Fruit fly (Drosophila melanogaster) whole organism, embryonic: ENCODE measurements around the gene Eig71Ej.

Source experiments
- Ada2b ChIP-seq: fragments of 200-800 bp; sonication (Bioruptor generic); IDR thresholded peaks from 2 replicates; pipeline ENCODE4 v1.3.6; 2022; ENCODE audit warnings: missing biosample characterization, missing genetic modification characterization
- CG10321 ChIP-seq: fragments of 200-800 bp; sonication (Bioruptor generic); IDR thresholded peaks from 2 replicates; pipeline ENCODE4 v1.3.6; 2022; ENCODE audit warnings: missing biosample characterization, missing genetic modification characterization
- CG10654 ChIP-seq: fragments of 200-800 bp; sonication (Bioruptor generic); optimal IDR thresholded peaks from 2 replicates; lab custom pipeline; 2016; ENCODE audit warnings: missing biosample characterization, missing genetic modification characterization
- CG11560 ChIP-seq: fragments of 200-800 bp; sonication (Bioruptor generic); IDR thresholded peaks from 3 replicates; pipeline ENCODE4 v1.3.6; 2022; ENCODE audit warnings: missing biosample characterization, missing genetic modification characterization
- CG13287 ChIP-seq: fragments of 200-800 bp; sonication (Bioruptor generic); IDR thresholded peaks from 2 replicates; pipeline ENCODE4 v1.3.6; 2022; ENCODE audit warnings: missing biosample characterization, missing genetic modification characterization; ENCODE audit not compliant: partially characterized antibody
- CG15479 ChIP-seq: fragments of 200-800 bp; sonication (Bioruptor generic); optimal IDR thresholded peaks from 3 replicates; lab custom pipeline; 2019; ENCODE audit warnings: missing biosample characterization, mild to moderate bottlenecking, missing genetic modification characterization, moderate library complexity
- CG17186 ChIP-seq: fragments of 200-800 bp; sonication (Bioruptor generic); optimal IDR thresholded peaks from 3 replicates; lab custom pipeline; 2017; ENCODE audit warnings: missing biosample characterization, missing genetic modification reagents, missing genetic modification characterization
- CG18011 ChIP-seq: fragments of 200-800 bp; sonication (Bioruptor generic); optimal IDR thresholded peaks from 2 replicates; lab custom pipeline; 2017; ENCODE audit warnings: missing biosample characterization, missing genetic modification characterization, mild to moderate bottlenecking, moderate library complexity, missing genotype
- CG2678 ChIP-seq: fragments of 200-800 bp; sonication (Bioruptor generic); optimal IDR thresholded peaks from 3 replicates; lab custom pipeline; 2019; ENCODE audit warnings: missing biosample characterization, mild to moderate bottlenecking, missing genetic modification characterization, moderate library complexity
- CG34422 ChIP-seq: fragments of 200-800 bp; sonication (Bioruptor generic); IDR thresholded peaks from 3 replicates; pipeline ENCODE4 v1.3.6; 2022; ENCODE audit warnings: missing biosample characterization, missing genetic modification characterization
- CG7556 ChIP-seq: fragments of 200-800 bp; sonication (Bioruptor generic); optimal IDR thresholded peaks from 2 replicates; lab custom pipeline; 2017; ENCODE audit warnings: missing biosample characterization, mild to moderate bottlenecking, missing genetic modification characterization
- CG8944 ChIP-seq: fragments of 200-800 bp; sonication (Bioruptor generic); optimal IDR thresholded peaks from 3 replicates; lab custom pipeline; 2016; ENCODE audit warnings: missing biosample characterization, missing genetic modification characterization
- CG9437 ChIP-seq: fragments of 200-800 bp; sonication (Bioruptor generic); optimal IDR thresholded peaks from 2 replicates; lab custom pipeline; 2018; ENCODE audit warnings: missing biosample characterization, mild to moderate bottlenecking, missing genetic modification characterization
- CG9797 ChIP-seq: fragments of 200-800 bp; sonication (Bioruptor generic); optimal IDR thresholded peaks from 3 replicates; lab custom pipeline; 2018; ENCODE audit warnings: missing biosample characterization, mild to moderate bottlenecking, missing genetic modification characterization
- CG9817 ChIP-seq: fragments of 200-800 bp; sonication (Bioruptor generic); optimal IDR thresholded peaks from 2 replicates; lab custom pipeline; 2018; ENCODE audit warnings: missing biosample characterization, mild to moderate bottlenecking, missing genetic modification characterization, moderate library complexity
- CHES-1-like ChIP-seq: fragments of 200-800 bp; sonication (Bioruptor generic); optimal IDR thresholded peaks from 2 replicates; lab custom pipeline; 2016; ENCODE audit warnings: missing biosample characterization, missing genetic modification characterization
- Chrac-16 ChIP-seq: fragments of 200-800 bp; sonication (Bioruptor generic); optimal IDR thresholded peaks from 3 replicates; lab custom pipeline; 2016; ENCODE audit warnings: missing biosample characterization, missing genetic modification characterization
- Dfd ChIP-seq, 2 experiments: fragments of >200 bp; optimal IDR thresholded peaks; 2 replicates each; lab custom pipeline; 2017; ENCODE audit warnings: missing biosample characterization in 2 of 2, missing genetic modification characterization in 2 of 2
- Dref ChIP-seq: fragments of 200-800 bp; sonication (Bioruptor generic); IDR thresholded peaks from 2 replicates; pipeline ENCODE4 v1.3.6; 2022; ENCODE audit warnings: missing biosample characterization, missing genetic modification characterization
- E2f1 ChIP-seq: fragments of 200-800 bp; sonication (Bioruptor generic); IDR thresholded peaks from 2 replicates; pipeline ENCODE4 v1.3.6; 2022; ENCODE audit warnings: missing biosample characterization, missing genetic modification characterization
- ERR ChIP-seq: fragments of 200-800 bp; sonication (Bioruptor generic); optimal IDR thresholded peaks from 2 replicates; lab custom pipeline; 2016; ENCODE audit warnings: missing biosample characterization, missing genetic modification characterization
- Fer1 ChIP-seq: fragments of 200-800 bp; sonication (Bioruptor generic); optimal IDR thresholded peaks from 2 replicates; lab custom pipeline; 2017; ENCODE audit warnings: missing biosample characterization, mild to moderate bottlenecking, missing genetic modification characterization
- GATAe ChIP-seq: fragments of 200-800 bp; sonication (Bioruptor generic); conservative IDR thresholded peaks from 2 replicates; pipeline ENCODE4 v1.3.6; 2022; ENCODE audit warnings: missing biosample characterization, missing genetic modification characterization
- HLH3B ChIP-seq: fragments of 200-800 bp; sonication (Bioruptor generic); IDR thresholded peaks from 2 replicates; pipeline ENCODE4 v1.3.6; 2022; ENCODE audit warnings: missing biosample characterization, missing genetic modification characterization
- Hmx ChIP-seq: fragments of 200-800 bp; sonication (Bioruptor generic); optimal IDR thresholded peaks from 2 replicates; lab custom pipeline; 2016; ENCODE audit warnings: missing biosample characterization, missing genetic modification characterization
- NC2β ChIP-seq: fragments of 200-800 bp; sonication (Bioruptor generic); optimal IDR thresholded peaks from 2 replicates; lab custom pipeline; 2016; ENCODE audit warnings: missing biosample characterization, missing genetic modification characterization
- Neu2 ChIP-seq: fragments of 200-800 bp; sonication (Bioruptor generic); optimal IDR thresholded peaks from 3 replicates; lab custom pipeline; 2016; ENCODE audit warnings: missing biosample characterization, missing genetic modification characterization, borderline replicate concordance
- Pdp1 ChIP-seq, 2 experiments: fragments of 200-800 bp; sonication (Bioruptor generic); optimal IDR thresholded peaks; 3 replicates each; lab custom pipeline; 2016; ENCODE audit warnings: missing biosample characterization in 2 of 2, missing genetic modification characterization in 2 of 2, mild to moderate bottlenecking in 1 of 2, moderate library complexity in 1 of 2
- Spps ChIP-seq: fragments of 200-800 bp; sonication (Bioruptor generic); optimal IDR thresholded peaks from 2 replicates; lab custom pipeline; 2018; ENCODE audit warnings: missing biosample characterization, mild to moderate bottlenecking, missing genetic modification characterization
- Sry-β ChIP-seq: fragments of 200-800 bp; sonication (Bioruptor generic); optimal IDR thresholded peaks from 2 replicates; lab custom pipeline; 2018; ENCODE audit warnings: missing biosample characterization, mild to moderate bottlenecking, missing genetic modification characterization, moderate library complexity
- aop ChIP-seq: fragments of 200-800 bp; sonication (Bioruptor generic); IDR thresholded peaks from 2 replicates; pipeline ENCODE4 v1.3.6; 2022; ENCODE audit warnings: missing biosample characterization, missing genetic modification characterization
- cwo ChIP-seq: fragments of 200-800 bp; sonication (Bioruptor generic); optimal IDR thresholded peaks from 3 replicates; lab custom pipeline; 2017; ENCODE audit warnings: missing biosample characterization, missing genetic modification characterization, mild to moderate bottlenecking, moderate library complexity, missing genetic modification reagents
- disco-r ChIP-seq: fragments of 200-800 bp; sonication (Bioruptor generic); optimal IDR thresholded peaks from 2 replicates; lab custom pipeline; 2016; ENCODE audit warnings: missing biosample characterization, missing genetic modification characterization
- exex ChIP-seq: fragments of 200-800 bp; sonication (Bioruptor generic); optimal IDR thresholded peaks from 4 replicates; lab custom pipeline; 2018; ENCODE audit warnings: missing biosample characterization, mild to moderate bottlenecking, missing genetic modification characterization, moderate library complexity
- grn ChIP-seq: fragments of 200-800 bp; sonication (Bioruptor generic); optimal IDR thresholded peaks from 3 replicates; lab custom pipeline; 2017; ENCODE audit warnings: missing biosample characterization, missing genetic modification characterization
- her ChIP-seq: fragments of 200-800 bp; sonication (Bioruptor generic); optimal IDR thresholded peaks from 2 replicates; lab custom pipeline; 2016; ENCODE audit warnings: missing biosample characterization, missing genetic modification characterization
- hth ChIP-seq: fragments of >200 bp; optimal IDR thresholded peaks from 2 replicates; lab custom pipeline; 2017; ENCODE audit warnings: inconsistent platforms
- kah ChIP-seq: fragments of 200-800 bp; sonication (Bioruptor generic); optimal IDR thresholded peaks from 2 replicates; lab custom pipeline; 2018; ENCODE audit warnings: missing biosample characterization, mild to moderate bottlenecking, missing genetic modification characterization
- onecut ChIP-seq: fragments of 200-800 bp; sonication (Bioruptor generic); IDR thresholded peaks from 2 replicates; pipeline ENCODE4 v1.3.6; 2022; ENCODE audit warnings: missing biosample characterization, missing genetic modification characterization
- p53 ChIP-seq: fragments of 200-800 bp; sonication (Bioruptor generic); optimal IDR thresholded peaks from 2 replicates; lab custom pipeline; 2016; ENCODE audit warnings: missing biosample characterization, missing genetic modification characterization
- pfk ChIP-seq: fragments of 200-800 bp; sonication (Bioruptor generic); optimal IDR thresholded peaks from 2 replicates; lab custom pipeline; 2018; ENCODE audit warnings: missing biosample characterization, mild to moderate bottlenecking, missing genetic modification characterization, moderate library complexity
- phol ChIP-seq: fragments of 200-800 bp; sonication (Bioruptor generic); optimal IDR thresholded peaks from 3 replicates; lab custom pipeline; 2018; ENCODE audit warnings: missing biosample characterization, mild to moderate bottlenecking, missing genetic modification characterization, moderate library complexity
- pros ChIP-seq: fragments of 200-800 bp; sonication (Bioruptor generic); optimal IDR thresholded peaks from 3 replicates; lab custom pipeline; 2019; ENCODE audit warnings: missing biosample characterization, mild to moderate bottlenecking, missing genetic modification characterization, moderate library complexity
- pum ChIP-seq: fragments of 200-800 bp; sonication (Bioruptor generic); optimal IDR thresholded peaks from 2 replicates; lab custom pipeline; 2016; ENCODE audit warnings: missing biosample characterization, missing genetic modification characterization
- pzg ChIP-seq: fragments of 200-800 bp; sonication (Bioruptor generic); optimal IDR thresholded peaks from 3 replicates; lab custom pipeline; 2018; ENCODE audit warnings: missing biosample characterization, mild to moderate bottlenecking, missing genetic modification characterization, moderate library complexity
- row ChIP-seq: fragments of 200-800 bp; sonication (Bioruptor generic); IDR thresholded peaks from 3 replicates; pipeline ENCODE4 v1.3.6; 2022; ENCODE audit warnings: missing biosample characterization, missing genetic modification characterization
- sob ChIP-seq: fragments of 200-800 bp; sonication (Bioruptor generic); IDR thresholded peaks from 2 replicates; pipeline ENCODE4 v1.3.6; 2022; ENCODE audit warnings: missing biosample characterization, missing genetic modification characterization
- tgo ChIP-seq: fragments of 200-800 bp; sonication (Bioruptor generic); IDR thresholded peaks from 3 replicates; pipeline ENCODE4 v1.3.6; 2022; ENCODE audit warnings: missing biosample characterization, missing genetic modification characterization
- tio ChIP-seq: fragments of 200-800 bp; sonication (Bioruptor generic); optimal IDR thresholded peaks from 2 replicates; lab custom pipeline; 2017; ENCODE audit warnings: missing biosample characterization, missing genetic modification characterization, inconsistent platforms
- zen ChIP-seq: fragments of 200-800 bp; sonication (Bioruptor generic); optimal IDR thresholded peaks from 3 replicates; lab custom pipeline; 2018; ENCODE audit warnings: missing biosample characterization, mild to moderate bottlenecking, missing genetic modification characterization, moderate library complexity
- zf30C ChIP-seq: fragments of 200-800 bp; sonication (Bioruptor generic); optimal IDR thresholded peaks from 3 replicates; lab custom pipeline; 2018; ENCODE audit warnings: missing biosample characterization, mild to moderate bottlenecking, missing genetic modification characterization

Eig71Ej gene

DNA sequence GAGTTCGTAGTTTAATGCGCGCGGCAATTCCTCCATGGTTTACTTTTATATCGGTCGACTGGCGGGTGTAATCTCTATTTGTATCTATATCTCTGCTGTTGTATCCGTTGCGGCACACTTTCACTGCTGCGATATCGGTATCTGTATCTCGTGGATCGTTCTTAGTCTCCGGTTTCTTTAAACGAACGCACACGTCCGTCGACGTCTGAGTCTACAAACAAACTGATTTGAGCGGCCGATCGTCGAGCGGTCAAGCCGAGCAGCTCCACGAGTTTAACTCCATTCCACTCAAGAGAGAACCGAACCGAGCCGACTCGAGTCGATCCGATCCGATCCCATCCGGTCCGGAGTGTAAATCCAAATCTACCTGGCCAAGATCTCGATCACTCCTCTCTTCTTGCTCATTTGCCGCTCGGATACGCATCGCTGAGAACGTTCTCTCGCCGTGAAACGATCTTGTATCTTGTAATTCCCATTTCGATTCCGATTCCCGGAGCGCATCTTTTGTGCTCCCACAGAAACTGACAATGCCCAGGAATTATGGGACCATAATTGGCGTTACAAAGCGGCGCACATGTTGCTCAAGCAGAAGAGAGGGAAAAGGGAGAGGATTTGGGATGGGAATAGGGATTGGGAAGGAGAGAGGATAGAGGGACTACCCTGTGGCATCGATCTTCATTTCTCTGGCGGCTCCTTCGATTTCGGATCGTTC, 39.0 kb upstream of the Eig71Ej start, which contains the start of gene comm2 (continued):
- TF ChIP-seq her = no peak
- no peak for TF ChIP-seq onecut (GFP tag; lab: Robert Waterston, UW)
- TF ChIP-seq CG15479 (GFP tag; lab: Kevin White, UChicago) = peak; percentile 70
- no peak for TF ChIP-seq Ada2b (GFP tag; lab: Robert Waterston, UW)
- no peak for TF ChIP-seq cwo
- TF ChIP-seq CG34422 (GFP tag; lab: Robert Waterston, UW) = no peak
- no peak for TF ChIP-seq row (GFP tag; lab: Robert Waterston, UW)
- TF ChIP-seq sob (GFP tag; lab: Robert Waterston, UW) = peak; percentile 24; the same call in 1 of the 2 replicates
- no peak for TF ChIP-seq zf30C
- TF ChIP-seq Dref (GFP tag; lab: Robert Waterston, UW) = no peak
- no peak for TF ChIP-seq Spps
- no peak for TF ChIP-seq Hmx (GFP tag; lab: Kevin White, UChicago)
- no peak for TF ChIP-seq p53
- TF ChIP-seq exex (tag; lab: Kevin White, UChicago) = no peak
- TF ChIP-seq ERR (GFP tag; lab: Kevin White, UChicago) = no peak
- no peak for TF ChIP-seq CG10654 (GFP tag; lab: Kevin White, UChicago)
- TF ChIP-seq Neu2 = no peak
- TF ChIP-seq CG7556 (GFP tag; lab: Kevin White, UChicago) = no peak
- no peak for TF ChIP-seq GATAe (GFP tag; lab: Robert Waterston, UW)
- no peak for TF ChIP-seq Sry-β (GFP tag; lab: Kevin White, UChicago)
- TF ChIP-seq CG9817 (tag; lab: Kevin White, UChicago) = no peak
- TF ChIP-seq HLH3B (GFP tag; lab: Robert Waterston, UW) = no peak
- TF ChIP-seq Pdp1 (GFP tag; optimal IDR thresholded peaks at IDR 0.05; lab: Kevin White, UChicago) = no peak
- TF ChIP-seq CHES-1-like = no peak
- TF ChIP-seq tgo (GFP tag; lab: Robert Waterston, UW) = no peak
- TF ChIP-seq grn (GFP tag; lab: Kevin White, UChicago) = peak; percentile 91
- TF ChIP-seq disco-r (GFP tag; lab: Kevin White, UChicago) = no peak
- peak; percentile 50 for TF ChIP-seq pfk (GFP tag; lab: Kevin White, UChicago)
- TF ChIP-seq CG13287 (GFP tag; lab: Robert Waterston, UW) = peak; percentile 45; the same call in 1 of the 2 replicates
- no peak for TF ChIP-seq CG8944 (GFP tag; lab: Kevin White, UChicago)
- TF ChIP-seq CG18011 (GFP tag; lab: Kevin White, UChicago) = no peak
- TF ChIP-seq phol (tag; lab: Kevin White, UChicago) = no peak
- TF ChIP-seq Chrac-16 (GFP tag; lab: Kevin White, UChicago) = no peak
- TF ChIP-seq NC2β (GFP tag; lab: Kevin White, UChicago) = no peak
- TF ChIP-seq CG9797 (GFP tag; lab: Kevin White, UChicago) = no peak
- TF ChIP-seq CG2678 (tag; lab: Kevin White, UChicago) = peak; percentile 8
- TF ChIP-seq CG17186 = no peak
- no peak for TF ChIP-seq zen
- peak; percentile 2 for TF ChIP-seq Fer1 (GFP tag; lab: Kevin White, UChicago)
- no peak for TF ChIP-seq kah
- no peak for TF ChIP-seq E2f1 (GFP tag; lab: Robert Waterston, UW)
- TF ChIP-seq CG10321 = no peak
- no peak for TF ChIP-seq pzg (GFP tag; lab: Kevin White, UChicago)
- no peak for TF ChIP-seq hth (lab: Kevin White, UChicago)
- no peak for TF ChIP-seq tio (GFP tag; lab: Kevin White, UChicago)
- no peak for TF ChIP-seq Dfd (GFP tag; optimal IDR thresholded peaks at IDR 0.05; lab: Kevin White, UChicago)
- TF ChIP-seq pum (GFP tag; lab: Kevin White, UChicago) = no peak
- TF ChIP-seq CG11560 (tag; lab: Robert Waterston, UW) = no peak
- no peak for TF ChIP-seq CG9437
- TF ChIP-seq pros (GFP tag; lab: Kevin White, UChicago) = peak; percentile 98
- peak; percentile 19; the same call in 1 of the 2 replicates for TF ChIP-seq aop
